Fruit fly (Drosophila melanogaster) whole organism, embryonic: ENCODE data around the gene nol.

ENCODE experiments used
- Blimp-1 ChIP-seq: fragments of 200-800 bp; sonication (Bioruptor generic); optimal IDR thresholded peaks from 3 replicates; lab custom pipeline; 2018; ENCODE audit warnings: missing biosample characterization, missing genetic modification characterization, mild to moderate bottlenecking, moderate library complexity, missing genetic modification reagents
- CG13894 ChIP-seq: fragments of 200-800 bp; sonication (Bioruptor generic); optimal IDR thresholded peaks from 3 replicates; lab custom pipeline; 2018; ENCODE audit warnings: missing biosample characterization, mild to moderate bottlenecking, missing genetic modification characterization, moderate library complexity
- CG15269 ChIP-seq: fragments of 200-800 bp; sonication (Bioruptor generic); optimal IDR thresholded peaks from 2 replicates; lab custom pipeline; 2018; ENCODE audit warnings: missing biosample characterization, mild to moderate bottlenecking, missing genetic modification characterization, moderate library complexity
- CG16863 ChIP-seq: fragments of 200-800 bp; sonication (Bioruptor generic); optimal IDR thresholded peaks from 3 replicates; lab custom pipeline; 2016; ENCODE audit warnings: missing biosample characterization, missing genetic modification characterization
- CG17328 ChIP-seq: fragments of 200-800 bp; sonication (Bioruptor generic); IDR thresholded peaks from 2 replicates; pipeline ENCODE4 v1.3.6; 2022; ENCODE audit warnings: missing biosample characterization, missing genetic modification characterization
- CG17361 ChIP-seq: fragments of 200-800 bp; sonication (Bioruptor generic); IDR thresholded peaks from 3 replicates; pipeline ENCODE4 v1.3.6; 2022; ENCODE audit warnings: missing biosample characterization, missing genetic modification characterization
- CG17385 ChIP-seq: fragments of 200-800 bp; sonication (Bioruptor generic); optimal IDR thresholded peaks from 3 replicates; lab custom pipeline; 2018; ENCODE audit warnings: missing biosample characterization, mild to moderate bottlenecking, missing genetic modification characterization
- CG17802 ChIP-seq: fragments of 200-800 bp; sonication (Bioruptor generic); optimal IDR thresholded peaks from 2 replicates; lab custom pipeline; 2018; ENCODE audit warnings: missing biosample characterization, mild to moderate bottlenecking, missing genetic modification characterization, moderate library complexity
- CG2875 ChIP-seq: fragments of 200-800 bp; sonication (Bioruptor generic); optimal IDR thresholded peaks from 2 replicates; lab custom pipeline; 2017; ENCODE audit warnings: missing biosample characterization, mild to moderate bottlenecking, missing genetic modification characterization, missing genetic modification reagents
- CG30403 ChIP-seq: fragments of 200-800 bp; sonication (Bioruptor generic); optimal IDR thresholded peaks from 3 replicates; lab custom pipeline; 2016; ENCODE audit warnings: missing biosample characterization, missing genetic modification characterization
- CG33557 ChIP-seq: fragments of 200-800 bp; sonication (Bioruptor generic); optimal IDR thresholded peaks from 2 replicates; lab custom pipeline; 2019; ENCODE audit warnings: missing biosample characterization, mild to moderate bottlenecking, missing genetic modification characterization, moderate library complexity
- CG4707 ChIP-seq: fragments of 200-800 bp; sonication (Bioruptor generic); optimal IDR thresholded peaks from 2 replicates; lab custom pipeline; 2018; ENCODE audit warnings: missing biosample characterization, mild to moderate bottlenecking, missing genetic modification characterization, moderate library complexity
- CG6272 ChIP-seq: fragments of 200-800 bp; sonication (Bioruptor generic); IDR thresholded peaks from 2 replicates; pipeline ENCODE4 v1.3.6; 2022; ENCODE audit warnings: missing biosample characterization, missing genetic modification characterization
- CG7357 ChIP-seq: fragments of 200-800 bp; sonication (Bioruptor generic); IDR thresholded peaks from 3 replicates; pipeline ENCODE4 v1.3.6; 2022; ENCODE audit warnings: missing biosample characterization, missing genetic modification characterization
- CG7987 ChIP-seq: fragments of 200-800 bp; sonication (Bioruptor generic); optimal IDR thresholded peaks from 2 replicates; lab custom pipeline; 2018; ENCODE audit warnings: missing biosample characterization, mild to moderate bottlenecking, missing genetic modification characterization, moderate library complexity
- Deaf1 ChIP-seq: fragments of 200-800 bp; optimal IDR thresholded peaks from 3 replicates; lab custom pipeline; 2019; ENCODE audit warnings: missing biosample characterization, mild to moderate bottlenecking, missing genetic modification characterization, moderate library complexity
- E2f1 ChIP-seq: fragments of 200-800 bp; sonication (Bioruptor generic); IDR thresholded peaks from 2 replicates; pipeline ENCODE4 v1.3.6; 2022; ENCODE audit warnings: missing biosample characterization, missing genetic modification characterization
- Eip74EF ChIP-seq, 2 experiments: fragments of 200-800 bp in 1 of 2; fragments of >200 bp in 1 of 2; sonication (Bioruptor generic) in 1 of 2; optimal IDR thresholded peaks; 2 replicates each; lab custom pipeline; 2017 to 2019; ENCODE audit warnings: missing biosample characterization in 2 of 2, missing genetic modification characterization in 2 of 2, mild to moderate bottlenecking in 1 of 2, moderate library complexity in 1 of 2
- Hr3 ChIP-seq: fragments of 200-800 bp; sonication (Bioruptor generic); optimal IDR thresholded peaks from 3 replicates; lab custom pipeline; 2016; ENCODE audit warnings: missing biosample characterization, missing genetic modification characterization
- Hr51 ChIP-seq, 2 experiments: fragments of 200-800 bp; sonication (Bioruptor generic); optimal IDR thresholded peaks; 2 replicates in 1 of 2; 3 replicates in 1 of 2; lab custom pipeline; 2016 to 2018; ENCODE audit warnings: missing biosample characterization in 2 of 2, missing genetic modification characterization in 2 of 2, mild to moderate bottlenecking in 1 of 2, moderate library complexity in 1 of 2
- Mad ChIP-seq: fragments of 200-800 bp; sonication (Bioruptor generic); optimal IDR thresholded peaks from 2 replicates; lab custom pipeline; 2016; ENCODE audit warnings: missing biosample characterization, missing genetic modification characterization
- Side ChIP-seq: fragments of 200-800 bp; sonication (Bioruptor generic); optimal IDR thresholded peaks from 2 replicates; lab custom pipeline; 2016; ENCODE audit warnings: missing biosample characterization, missing genetic modification characterization
- Vsx1 ChIP-seq: fragments of 200-800 bp; sonication (Bioruptor generic); optimal IDR thresholded peaks from 2 replicates; lab custom pipeline; 2017; ENCODE audit warnings: missing biosample characterization, mild to moderate bottlenecking, missing genetic modification characterization, missing genetic modification reagents
- Xbp1 ChIP-seq: fragments of 200-800 bp; sonication (Bioruptor generic); optimal IDR thresholded peaks from 3 replicates; lab custom pipeline; 2016; ENCODE audit warnings: missing biosample characterization, mild to moderate bottlenecking, missing genetic modification characterization
- Xrp1 ChIP-seq: fragments of 200-800 bp; sonication (Bioruptor generic); IDR thresholded peaks from 2 replicates; pipeline ENCODE4 v1.3.6; 2022; ENCODE audit warnings: missing biosample characterization, missing genetic modification characterization
- ac ChIP-seq: fragments of 200-800 bp; sonication (Bioruptor generic); optimal IDR thresholded peaks from 3 replicates; lab custom pipeline; 2017; ENCODE audit warnings: missing biosample characterization, mild to moderate bottlenecking, missing genetic modification characterization
- al ChIP-seq: fragments of 200-800 bp; sonication (Bioruptor generic); IDR thresholded peaks from 2 replicates; pipeline ENCODE4 v1.3.6; 2022; ENCODE audit warnings: missing biosample characterization, missing genetic modification characterization
- bbx ChIP-seq: fragments of 200-800 bp; sonication (Bioruptor generic); IDR thresholded peaks from 2 replicates; pipeline ENCODE4 v1.3.6; 2022; ENCODE audit warnings: missing biosample characterization, missing genetic modification characterization; ENCODE audit not compliant: partially characterized antibody
- ci ChIP-seq: fragments of 200-800 bp; sonication (Bioruptor generic); IDR thresholded peaks from 3 replicates; pipeline ENCODE4 v1.3.6; 2022; ENCODE audit warnings: missing biosample characterization, missing genetic modification characterization
- cwo ChIP-seq: fragments of 200-800 bp; sonication (Bioruptor generic); optimal IDR thresholded peaks from 3 replicates; lab custom pipeline; 2017; ENCODE audit warnings: missing biosample characterization, missing genetic modification characterization, mild to moderate bottlenecking, moderate library complexity, missing genetic modification reagents
- dati ChIP-seq: fragments of 200-800 bp; sonication (Bioruptor generic); IDR thresholded peaks from 2 replicates; pipeline ENCODE4 v1.3.6; 2022; ENCODE audit warnings: missing biosample characterization, missing genetic modification characterization
- dpn ChIP-seq, 2 experiments: fragments of 200-800 bp; sonication (Bioruptor generic); optimal IDR thresholded peaks; 3 replicates each; lab custom pipeline; 2016; ENCODE audit warnings: missing biosample characterization in 2 of 2, missing genetic modification characterization in 2 of 2
- ems ChIP-seq: fragments of 200-800 bp; sonication (Bioruptor generic); optimal IDR thresholded peaks from 3 replicates; lab custom pipeline; 2016; ENCODE audit warnings: missing biosample characterization, missing genetic modification characterization
- inv ChIP-seq: fragments of 200-800 bp; sonication (Bioruptor generic); IDR thresholded peaks from 2 replicates; pipeline ENCODE4 v1.3.6; 2022; ENCODE audit warnings: missing biosample characterization, missing genetic modification characterization; ENCODE audit not compliant: partially characterized antibody
- kni ChIP-seq: fragments of 200-800 bp; sonication (Bioruptor generic); optimal IDR thresholded peaks from 3 replicates; lab custom pipeline; 2017; ENCODE audit warnings: mild to moderate bottlenecking, missing biosample characterization, missing genetic modification reagents, missing genetic modification characterization
- oc ChIP-seq: fragments of 200-800 bp; sonication (Bioruptor generic); optimal IDR thresholded peaks from 2 replicates; lab custom pipeline; 2018; ENCODE audit warnings: missing biosample characterization, mild to moderate bottlenecking, missing genetic modification characterization, moderate library complexity
- odd ChIP-seq: fragments of 200-800 bp; sonication (Bioruptor generic); optimal IDR thresholded peaks from 2 replicates; lab custom pipeline; 2017; ENCODE audit warnings: missing biosample characterization, mild to moderate bottlenecking, missing genetic modification characterization
- pan ChIP-seq, 4 experiments: fragments of >200 bp in 3 of 4; fragments of 200-800 bp in 1 of 4; sonication (Bioruptor generic) in 1 of 4; optimal IDR thresholded peaks in 3 of 4; IDR thresholded peaks in 1 of 4; 2 replicates each; pipeline versions ENCODE4 v1.3.6 to Lab custom; 2017 to 2022; ENCODE audit warnings: missing biosample characterization in 2 of 4, missing genetic modification characterization in 2 of 4, mixed read lengths in 1 of 4
- pros ChIP-seq: fragments of 200-800 bp; sonication (Bioruptor generic); optimal IDR thresholded peaks from 3 replicates; lab custom pipeline; 2019; ENCODE audit warnings: missing biosample characterization, mild to moderate bottlenecking, missing genetic modification characterization, moderate library complexity
- ranshi ChIP-seq: fragments of 200-800 bp; sonication (Bioruptor generic); IDR thresholded peaks from 2 replicates; pipeline ENCODE4 v1.3.6; 2022; ENCODE audit warnings: missing biosample characterization, missing genetic modification characterization
- sc ChIP-seq, 3 experiments: fragments of >200 bp in 2 of 3; fragments of 200-800 bp in 1 of 3; sonication (Bioruptor generic) in 1 of 3; optimal IDR thresholded peaks; 2 replicates in 2 of 3; 3 replicates in 1 of 3; lab custom pipeline; 2017; ENCODE audit warnings: mild to moderate bottlenecking in 1 of 3, missing biosample characterization in 1 of 3, missing genetic modification characterization in 1 of 3, missing genetic modification reagents in 1 of 3
- sd ChIP-seq: fragments of 200-800 bp; sonication (Bioruptor generic); optimal IDR thresholded peaks from 3 replicates; lab custom pipeline; 2018; ENCODE audit warnings: missing biosample characterization, mild to moderate bottlenecking, missing genetic modification characterization, moderate library complexity
- sens ChIP-seq: fragments of 200-800 bp; sonication (Bioruptor generic); peaks from one replicate; lab custom pipeline; 2016; ENCODE audit warnings: missing biosample characterization, missing genetic modification characterization
- so ChIP-seq: fragments of 200-800 bp; sonication (Bioruptor generic); IDR thresholded peaks from 3 replicates; pipeline ENCODE4 v1.3.6; 2022; ENCODE audit warnings: missing biosample characterization, missing genetic modification characterization
- vvl ChIP-seq: fragments of 200-800 bp; sonication (Bioruptor generic); IDR thresholded peaks from 2 replicates; pipeline ENCODE4 v1.3.6; 2022; ENCODE audit warnings: missing biosample characterization, missing genetic modification characterization
- wor ChIP-seq: fragments of 200-800 bp; sonication (Bioruptor generic); IDR thresholded peaks from 2 replicates; pipeline ENCODE4 v1.3.6; 2022; ENCODE audit warnings: missing biosample characterization, missing genetic modification characterization

nol gene

dm6 chr3L:11148478-11149251, 18.0 kb downstream of the nol start (continued):
- TF ChIP-seq oc: peak; percentile 1
- peak; percentile 33; the same call in 1 of the 2 replicates for TF ChIP-seq al (GFP tag; lab: Robert Waterston, UW)
- TF ChIP-seq so (GFP tag; lab: Robert Waterston, UW): no peak
- peak; percentile 27 for TF ChIP-seq Hr3 (GFP tag; lab: Kevin White, UChicago)
- TF ChIP-seq sc (optimal IDR thresholded peaks at IDR 0.05; lab: Kevin White, UChicago): no peak
- peak; percentile 41 for TF ChIP-seq sc (GFP tag; optimal IDR thresholded peaks at IDR 0.05; lab: Kevin White, UChicago)
- TF ChIP-seq cwo (GFP tag; lab: Kevin White, UChicago): peak; percentile 24
- peak; percentile 20; the same call in 1 of the 3 replicates for TF ChIP-seq CG7357 (GFP tag; lab: Robert Waterston, UW)
- no peak for TF ChIP-seq ac (GFP tag; lab: Kevin White, UChicago)
- TF ChIP-seq dpn (GFP tag; optimal IDR thresholded peaks at IDR 0.05; lab: Kevin White, UChicago): peak in 1 of 2 experiments; percentile 19
- no peak for TF ChIP-seq pan (optimal IDR thresholded peaks at IDR 0.05; lab: Kevin White, UChicago)
- TF ChIP-seq pan (GFP tag; optimal IDR thresholded peaks at IDR 0.05 in 1 of 2, IDR thresholded peaks at IDR 0.05 in 1 of 2): peak in 1 of 2 experiments; percentile 52
- peak; percentile 29 for TF ChIP-seq CG17385 (GFP tag; lab: Kevin White, UChicago)
- TF ChIP-seq CG17802 (tag; lab: Kevin White, UChicago): peak; percentile 17
- TF ChIP-seq Xbp1 (GFP tag; lab: Kevin White, UChicago): peak; percentile 37
- TF ChIP-seq CG17361 (GFP tag; lab: Robert Waterston, UW): peak; percentile 58
- TF ChIP-seq CG17328 (GFP tag; lab: Robert Waterston, UW): peak; percentile 27; the same call in 1 of the 2 replicates
- no peak for TF ChIP-seq Vsx1 (GFP tag; lab: Kevin White, UChicago)
- TF ChIP-seq ci (GFP tag; lab: Robert Waterston, UW): peak; percentile 78
- TF ChIP-seq wor (GFP tag; lab: Robert Waterston, UW): peak; percentile 24; the same call in 1 of the 2 replicates
- TF ChIP-seq ranshi (GFP tag; lab: Robert Waterston, UW): 0 out of 2 replicates have a peak, but pooled peaks have one; percentile 35
- TF ChIP-seq CG16863 (GFP tag; lab: Kevin White, UChicago): peak; percentile 23
- TF ChIP-seq inv (GFP tag; lab: Robert Waterston, UW): no peak
- 0 out of 2 replicates have a peak, but pooled peaks have one; percentile 26 for TF ChIP-seq E2f1 (GFP tag; lab: Robert Waterston, UW)
- TF ChIP-seq Eip74EF (GFP tag; optimal IDR thresholded peaks at IDR 0.05; lab: Kevin White, UChicago): peak in 1 of 2 experiments; percentile 43
- TF ChIP-seq odd (GFP tag; lab: Kevin White, UChicago): peak; percentile 15
- peak; percentile 87 for TF ChIP-seq vvl
- peak; percentile 3 for TF ChIP-seq ems (GFP tag; lab: Kevin White, UChicago)
- TF ChIP-seq bbx (GFP tag; lab: Robert Waterston, UW): no peak
- TF ChIP-seq CG13894 (tag; lab: Kevin White, UChicago): no peak
- TF ChIP-seq CG15269 (tag; lab: Kevin White, UChicago): peak; percentile 16
- TF ChIP-seq Mad: peak; percentile 8

dm6 chr3L:11150735-11151287, 20.2 kb downstream of the nol start, which contains the start of gene CG6216:
Gene CG6216 (minus strand): TSS chr3L:11150785.
- TF ChIP-seq CG4707 (GFP tag; lab: Kevin White, UChicago) (peak; percentile 12), Side (GFP tag; lab: Kevin White, UChicago) (no peak), CG30403 (GFP tag; lab: Kevin White, UChicago) (no peak), Deaf1 (tag; lab: Kevin White, UChicago) (peak; percentile 78), Hr51 (GFP tag; optimal IDR thresholded peaks at IDR 0.05; lab: Kevin White, UChicago) (no peak), CG6272 (no peak), CG7987 (GFP tag; lab: Kevin White, UChicago) (no peak), sd (tag; lab: Kevin White, UChicago) (peak; percentile 24), kni (GFP tag; lab: Kevin White, UChicago) (peak; percentile 73), sens (GFP tag; lab: Kevin White, UChicago) (peak; percentile 62), Xrp1 (GFP tag; lab: Robert Waterston, UW) (0 out of 2 replicates have a peak, but pooled peaks have one; percentile 15), cwo (GFP tag; lab: Kevin White, UChicago) (peak; percentile 7), Blimp-1 (GFP tag; lab: Kevin White, UChicago) (peak; percentile 99), dati (GFP tag; lab: Robert Waterston, UW) (no peak), CG33557 (peak; percentile 26), CG2875 (peak; percentile 38), pros (GFP tag; lab: Kevin White, UChicago) (peak; percentile 96)
